Worm (Caenorhabditis elegans) whole organism, midembryonic: ENCODE data around the gene crh-1.

Experiments
- T22C8.4 ChIP-seq: fragments of 200-800 bp; sonication (Bioruptor generic); IDR thresholded peaks from 2 replicates; pipeline ENCODE4 v1.3.6; 2022; ENCODE audit warnings: missing genetic modification characterization, missing compliant biosample characterization
- cog-1 ChIP-seq: sonication (generic microtip); optimal IDR thresholded peaks from 2 replicates; lab custom pipeline; 2016; ENCODE audit warnings: missing genetic modification characterization, missing compliant biosample characterization
- flt-1 ChIP-seq: fragments of 200-800 bp; sonication (Bioruptor generic); IDR thresholded peaks from 2 replicates; pipeline ENCODE4 v1.3.6; 2022; ENCODE audit warnings: missing genetic modification characterization, missing compliant biosample characterization
- klf-2 ChIP-seq: fragments of 200-800 bp; sonication (Bioruptor generic); conservative IDR thresholded peaks from 2 replicates; pipeline ENCODE4 v1.3.6; 2022; ENCODE audit warnings: missing genetic modification reagents, missing genetic modification characterization, missing compliant biosample characterization
- med-1 ChIP-seq: sonication (generic microtip); optimal IDR thresholded peaks from 2 replicates; lab custom pipeline; 2017; ENCODE audit warnings: missing genetic modification characterization, mild to moderate bottlenecking, missing compliant biosample characterization, antibody characterized with exemption, missing genetic modification reagents; ENCODE audit not compliant: insufficient read depth
- ref-1 ChIP-seq: fragments of 200-800 bp; sonication (Bioruptor generic); conservative IDR thresholded peaks from 2 replicates; pipeline ENCODE4 v1.3.6; 2022; ENCODE audit warnings: missing genetic modification reagents, missing genetic modification characterization, missing compliant biosample characterization
- tab-1 ChIP-seq: fragments of 200-800 bp; sonication (Bioruptor generic); IDR thresholded peaks from 2 replicates; pipeline ENCODE4 v1.3.6; 2022; ENCODE audit warnings: missing genetic modification characterization, missing compliant biosample characterization
- ztf-23 ChIP-seq: fragments of 200-800 bp; sonication (Bioruptor generic); IDR thresholded peaks from 2 replicates; pipeline ENCODE4 v1.3.6; 2022; ENCODE audit warnings: missing genetic modification reagents, missing genetic modification characterization, missing compliant biosample characterization
- ztf-29 ChIP-seq: fragments of 200-800 bp; sonication (Bioruptor generic); IDR thresholded peaks from 2 replicates; pipeline ENCODE4 v1.3.6; 2022; ENCODE audit warnings: missing genetic modification reagents, missing genetic modification characterization, missing compliant biosample characterization

Gene crh-1

ce11 chrIII:11692380-11692779 is 34.8 kb downstream of the crh-1 start:
- TF ChIP-seq ref-1 (GFP tag; lab: Robert Waterston, UW), result no peak
- no peak for TF ChIP-seq ztf-29 (GFP tag; lab: Robert Waterston, UW)
- TF ChIP-seq ztf-23 (GFP tag; lab: Robert Waterston, UW), result no peak
- no peak for TF ChIP-seq med-1 (GFP tag; lab: Kevin White, UChicago)

- TF ChIP-seq ztf-29 (GFP tag; lab: Robert Waterston, UW), result no peak
- TF ChIP-seq ztf-23 (GFP tag; lab: Robert Waterston, UW), result 0 out of 2 replicates have a peak, but pooled peaks have one; percentile 15
- no peak for TF ChIP-seq klf-2
- no peak for TF ChIP-seq T22C8.4 (GFP tag; lab: Robert Waterston, UW)
- no peak for TF ChIP-seq flt-1
- no peak for TF ChIP-seq cog-1 (tag; lab: Kevin White, UChicago)
Observed at ce11 chrIII:11694506-11694947, 37.0 kb downstream of the crh-1 start.

- TF ChIP-seq ztf-29 (GFP tag; lab: Robert Waterston, UW) (no peak), ztf-23 (GFP tag; lab: Robert Waterston, UW) (no peak), klf-2 (no peak), flt-1 (no peak), med-1 (GFP tag; lab: Kevin White, UChicago) (no peak), tab-1 (GFP tag; lab: Robert Waterston, UW) (no peak), ref-1 (GFP tag; lab: Robert Waterston, UW) (no peak), T22C8.4 (GFP tag; lab: Robert Waterston, UW) (no peak), cog-1 (tag; lab: Kevin White, UChicago) (no peak)
Observed at ce11 chrIII:11694975-11695374, 37.4 kb downstream of the crh-1 start, which contains the start of gene Y41C4A.22. Gene Y41C4A.22, plus strand, starts transcription at chrIII:11695275.

- TF ChIP-seq ztf-29 (GFP tag; lab: Robert Waterston, UW) (no peak), tab-1 (GFP tag; lab: Robert Waterston, UW) (no peak)
Observed at ce11 chrIII:11696273-11696672, 38.7 kb downstream of the crh-1 start, which contains the start of gene Y41C4A.6. Gene Y41C4A.6, plus strand, starts transcription at chrIII:11696573.

ce11 chrIII:11698569-11698968 is 41.0 kb downstream of the crh-1 start, which contains the start of gene Y41C4A.7:
Gene Y41C4A.7, plus strand, starts transcription at chrIII:11698869.
- TF ChIP-seq ztf-29 (GFP tag; lab: Robert Waterston, UW), result no peak
- TF ChIP-seq ztf-23 (GFP tag; lab: Robert Waterston, UW), result no peak

ce11 chrIII:11699959-11700358 is 42.4 kb downstream of the crh-1 start, which contains the start of gene pqn-84:
Gene pqn-84, plus strand, starts transcription at chrIII:11700259.
- no peak for TF ChIP-seq ztf-29 (GFP tag; lab: Robert Waterston, UW)
- no peak for TF ChIP-seq ref-1 (GFP tag; lab: Robert Waterston, UW)
- TF ChIP-seq cog-1 (tag; lab: Kevin White, UChicago), result no peak
- TF ChIP-seq klf-2, result no peak
- TF ChIP-seq tab-1 (GFP tag; lab: Robert Waterston, UW), result no peak
- no peak for TF ChIP-seq flt-1
- TF ChIP-seq ztf-23 (GFP tag; lab: Robert Waterston, UW), result no peak
- TF ChIP-seq T22C8.4 (GFP tag; lab: Robert Waterston, UW), result no peak
- no peak for TF ChIP-seq med-1 (GFP tag; lab: Kevin White, UChicago)

ce11 chrIII:11701863-11702262 is 44.3 kb downstream of the crh-1 start:
- no peak for TF ChIP-seq ztf-23 (GFP tag; lab: Robert Waterston, UW)

- TF ChIP-seq T22C8.4 (GFP tag; lab: Robert Waterston, UW), result no peak
- TF ChIP-seq cog-1 (tag; lab: Kevin White, UChicago), result no peak
- no peak for TF ChIP-seq ztf-23 (GFP tag; lab: Robert Waterston, UW)
- TF ChIP-seq flt-1, result no peak
- TF ChIP-seq klf-2, result no peak
- TF ChIP-seq med-1 (GFP tag; lab: Kevin White, UChicago), result no peak
Observed at ce11 chrIII:11703006-11703775, 45.6 kb downstream of the crh-1 start.

- TF ChIP-seq ref-1 (GFP tag; lab: Robert Waterston, UW) (no peak), cog-1 (tag; lab: Kevin White, UChicago) (no peak), ztf-29 (GFP tag; lab: Robert Waterston, UW) (no peak), flt-1 (no peak), T22C8.4 (GFP tag; lab: Robert Waterston, UW) (no peak), med-1 (GFP tag; lab: Kevin White, UChicago) (no peak), ztf-23 (GFP tag; lab: Robert Waterston, UW) (no peak), klf-2 (no peak), tab-1 (GFP tag; lab: Robert Waterston, UW) (no peak)
Observed at ce11 chrIII:11703776-11704093, 46.2 kb downstream of the crh-1 start, which contains the start of gene col-95. Gene col-95, plus strand, starts transcription at chrIII:11703994.

ce11 chrIII:11704377-11704978 is 46.9 kb downstream of the crh-1 start:
- TF ChIP-seq med-1 (GFP tag; lab: Kevin White, UChicago) (no peak), flt-1 (0 out of 2 replicates have a peak, but pooled peaks have one; percentile 53)
